Fruit fly (Drosophila melanogaster): ENCODE data around the gene CG33170.

dm6 chr3L:22884481-22884880 is 20.1 kb downstream of the CG33170 start:
- no peak for TF ChIP-seq HLH106 (tag; optimal IDR thresholded peaks at IDR 0.05)
- TF ChIP-seq GATAd (GFP tag; optimal IDR thresholded peaks at IDR 0.05) = no peak
- TF ChIP-seq Hr83 (GFP tag; optimal IDR thresholded peaks at IDR 0.05; ENCODE audit: poor library complexity, severe bottlenecking) = no peak
- no peak for TF ChIP-seq sage (GFP tag; optimal IDR thresholded peaks at IDR 0.05)
- no peak for TF ChIP-seq tai (GFP tag; optimal IDR thresholded peaks at IDR 0.05)
- no peak for TF ChIP-seq usp (GFP tag; optimal IDR thresholded peaks at IDR 0.05)
- no peak for TF ChIP-seq rgr (GFP tag; optimal IDR thresholded peaks at IDR 0.05)
- no peak for TF ChIP-seq Hnf4 (GFP tag; optimal IDR thresholded peaks at IDR 0.05)
- no peak for TF ChIP-seq psq (GFP tag; optimal IDR thresholded peaks at IDR 0.05)
- no peak for TF ChIP-seq Hr78 (GFP tag; optimal IDR thresholded peaks at IDR 0.05)
- no peak for TF ChIP-seq pan (optimal IDR thresholded peaks at IDR 0.05)
- no peak for TF ChIP-seq foxo (GFP tag; optimal IDR thresholded peaks at IDR 0.05)
- no peak for TF ChIP-seq OdsH (GFP tag; optimal IDR thresholded peaks at IDR 0.05)
- no peak for TF ChIP-seq Jra (GFP tag; optimal IDR thresholded peaks at IDR 0.05)

Measured in whole organism, wandering third instar larva.